Fruit fly (Drosophila melanogaster) S2 (cell line): Measurements from ENCODE around the gene Cp7Fb.
A peak's percentile ranks its signal among the peaks of the same experiment; 100 is the strongest.

Experiments used
- CG8478 ChIP-seq: fragments of >200 bp; optimal IDR thresholded peaks from 2 replicates; lab custom pipeline; 2018
- CTCF ChIP-seq, 2 experiments: fragments of >200 bp; optimal IDR thresholded peaks; 2 replicates each; lab custom pipeline; 2018

The Cp7Fb gene

dm6 chrX:8512251-8512650 lies 38.6 kb downstream of the Cp7Fb start:
- TF ChIP-seq CG8478 (lab: Kevin White, UChicago) (no peak), CTCF (optimal IDR thresholded peaks at IDR 0.05; lab: Kevin White, UChicago) (no peak)

dm6 chrX:8517121-8518024 lies 43.7 kb downstream of the Cp7Fb start, which contains the start of gene Nrg:
Nrg (plus strand) TSS chrX:8517373.
- no peak for TF ChIP-seq CG8478 (lab: Kevin White, UChicago)
- peak; percentile 31 to 46 for TF ChIP-seq CTCF (optimal IDR thresholded peaks at IDR 0.05; lab: Kevin White, UChicago)

- no peak for TF ChIP-seq CG8478 (lab: Kevin White, UChicago)
- no peak for TF ChIP-seq CTCF (optimal IDR thresholded peaks at IDR 0.05; lab: Kevin White, UChicago)
These were observed 44.5 kb downstream of the Cp7Fb start for dm6 chrX:8518025-8518661.

- TF ChIP-seq CTCF (optimal IDR thresholded peaks at IDR 0.05; lab: Kevin White, UChicago) (no peak), CG8478 (lab: Kevin White, UChicago) (no peak)
These were observed 46.9 kb downstream of the Cp7Fb start for dm6 chrX:8520517-8520916.

dm6 chrX:8521492-8521891 lies 47.9 kb downstream of the Cp7Fb start:
- no peak for TF ChIP-seq CG8478 (lab: Kevin White, UChicago)
- TF ChIP-seq CTCF (optimal IDR thresholded peaks at IDR 0.05; lab: Kevin White, UChicago): no peak

dm6 chrX:8522504-8522903 lies 48.9 kb downstream of the Cp7Fb start:
- TF ChIP-seq CTCF (optimal IDR thresholded peaks at IDR 0.05; lab: Kevin White, UChicago) (no peak), CG8478 (lab: Kevin White, UChicago) (no peak)

dm6 chrX:8523572-8524155 lies 50.0 kb downstream of the Cp7Fb start:
- TF ChIP-seq CG8478 (lab: Kevin White, UChicago) (no peak), CTCF (optimal IDR thresholded peaks at IDR 0.05; lab: Kevin White, UChicago) (no peak)
